Worm (Caenorhabditis elegans) whole organism, early embryonic: ENCODE measurements around the gene R08A2.2.

Source experiments
- F13C5.2 ChIP-seq: sonication (generic microtip); optimal IDR thresholded peaks from 2 replicates; lab custom pipeline; 2017; ENCODE audit warnings: mild to moderate bottlenecking, missing genetic modification characterization, inconsistent platforms, missing compliant biosample characterization
- hnd-1 ChIP-seq: sonication (generic microtip); optimal IDR thresholded peaks from 2 replicates; lab custom pipeline; 2016; ENCODE audit warnings: missing genetic modification characterization, missing compliant biosample characterization
- sea-1 ChIP-seq: fragments of 200-800 bp; sonication (Bioruptor generic); conservative IDR thresholded peaks from 2 replicates; pipeline ENCODE4 v1.3.6; 2022; ENCODE audit warnings: missing genetic modification characterization, missing compliant biosample characterization

ce11 chrV:14726596-14726995, 11.1 kb upstream of the R08A2.2 start, which contains the start of gene Y50E8A.1:
- no peak for TF ChIP-seq F13C5.2 (tag; lab: Kevin White, UChicago)
- TF ChIP-seq hnd-1 (tag; lab: Kevin White, UChicago), result no peak
- no peak for TF ChIP-seq sea-1 (GFP tag; lab: Robert Waterston, UW)
